Worm (Caenorhabditis elegans) whole organism, L3 larva: ENCODE results near the gene F54H12.2.

ENCODE experiments used
- ama-1 ChIP-seq: fragments of 150-350 bp; optimal IDR thresholded peaks from 2 replicates; lab custom pipeline; 2018
- elt-1 ChIP-seq: fragments of 150-350 bp; optimal IDR thresholded peaks from 2 replicates; lab custom pipeline; 2014; ENCODE audit warnings: missing biosample characterization, missing genetic modification characterization
- nhr-11 ChIP-seq: fragments of 150-350 bp; optimal IDR thresholded peaks from 2 replicates; lab custom pipeline; 2014; ENCODE audit warnings: missing biosample characterization, missing genetic modification characterization
- tbx-2 ChIP-seq: sonication (generic microtip); optimal IDR thresholded peaks from 2 replicates; lab custom pipeline; 2016; ENCODE audit warnings: mild to moderate bottlenecking, missing genetic modification characterization, missing compliant biosample characterization
- unc-62 ChIP-seq: fragments of 150-350 bp; sonication (generic microtip); optimal IDR thresholded peaks from 4 replicates; lab custom pipeline; 2014; ENCODE audit warnings: missing biosample characterization, missing genetic modification reagents, missing genetic modification characterization

DNA sequence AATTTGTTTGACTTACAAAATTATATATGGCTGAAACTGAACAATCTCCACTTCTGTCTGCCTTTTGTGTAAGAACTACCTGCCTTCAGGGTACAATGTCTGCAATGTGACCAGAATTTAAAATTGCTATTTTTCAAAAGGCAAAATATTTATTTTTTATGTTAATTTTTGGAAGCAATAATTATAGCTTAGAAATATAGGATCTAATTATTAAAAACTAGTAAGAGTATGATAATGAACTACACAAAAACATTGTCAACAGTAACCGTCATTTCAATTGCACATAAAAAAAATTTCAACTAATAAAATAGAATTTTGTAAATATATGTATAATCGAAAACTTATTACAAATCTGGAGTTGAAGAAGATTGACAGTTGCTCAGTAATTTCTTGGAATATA is 7.4 kb upstream of the F54H12.2 start, which contains the start of gene C29E4.9:
- TF ChIP-seq nhr-11 (tag; lab: Kevin White, UChicago) (no peak), ama-1 (lab: Kevin White, UChicago) (no peak), unc-62 (no peak), elt-1 (tag; lab: Kevin White, UChicago) (no peak), tbx-2 (tag; lab: Kevin White, UChicago) (no peak)
